Worm (Caenorhabditis elegans) whole organism, early embryonic: ENCODE data around the gene nlp-27.

Source experiments
- B0310.2 ChIP-seq: sonication (generic microtip); optimal IDR thresholded peaks from 2 replicates; lab custom pipeline; 2016; ENCODE audit warnings: mild to moderate bottlenecking, missing genetic modification characterization, missing compliant biosample characterization
- ama-1 ChIP-seq: fragments of 150-350 bp; optimal IDR thresholded peaks from 2 replicates; lab custom pipeline; 2014
- pes-1 ChIP-seq: fragments of 200-800 bp; sonication (Bioruptor generic); IDR thresholded peaks from 2 replicates; pipeline ENCODE4 v1.3.6; 2022; ENCODE audit warnings: missing genetic modification reagents, missing genetic modification characterization, missing compliant biosample characterization
- tbx-11 ChIP-seq: fragments of 200-800 bp; sonication (Bioruptor generic); IDR thresholded peaks from 2 replicates; pipeline ENCODE4 v1.3.6; 2022; ENCODE audit warnings: missing genetic modification characterization, missing compliant biosample characterization
- tbx-37 ChIP-seq: fragments of 200-800 bp; sonication (Bioruptor generic); conservative IDR thresholded peaks from 2 replicates; pipeline ENCODE4 v1.3.6; 2022; ENCODE audit warnings: missing genetic modification reagents, missing genetic modification characterization, missing compliant biosample characterization

ce11 chrV:4029627-4030026, 40.4 kb downstream of the nlp-27 start:
- TF ChIP-seq B0310.2 (tag; lab: Kevin White, UChicago) = no peak
- no peak for TF ChIP-seq tbx-37
- no peak for TF ChIP-seq tbx-11
- TF ChIP-seq ama-1 (lab: Kevin White, UChicago) = no peak
- TF ChIP-seq pes-1 (GFP tag; lab: Robert Waterston, UW) = no peak
